Fruit fly (Drosophila melanogaster): ENCODE results near the gene HERC2.

The HERC2 gene

dm6 chrX:20394066-20394913 is at the start of gene HERC2:
Gene HERC2, plus strand, starts transcription at chrX:20394395.
- TF ChIP-seq Myc (optimal IDR thresholded peaks at IDR 0.05), result no peak
- no peak for TF ChIP-seq psq (optimal IDR thresholded peaks at IDR 0.05)
- no peak for TF ChIP-seq Sin3A (optimal IDR thresholded peaks at IDR 0.05)
- TF ChIP-seq insv (optimal IDR thresholded peaks at IDR 0.05), result no peak
- TF ChIP-seq ttk (optimal IDR thresholded peaks at IDR 0.05), result no peak
- TF ChIP-seq h (optimal IDR thresholded peaks at IDR 0.05), result no peak

- TF ChIP-seq Myc (optimal IDR thresholded peaks at IDR 0.05) (no peak), insv (optimal IDR thresholded peaks at IDR 0.05) (no peak), Sin3A (optimal IDR thresholded peaks at IDR 0.05) (no peak), h (optimal IDR thresholded peaks at IDR 0.05) (no peak), psq (optimal IDR thresholded peaks at IDR 0.05) (no peak), ttk (optimal IDR thresholded peaks at IDR 0.05) (no peak)
These were observed 17.8 kb upstream of the HERC2 start, which contains the start of gene CG12679 for dm6 chrX:20376422-20376821. Gene CG12679, minus strand, starts transcription at chrX:20376522.

dm6 chrX:20385865-20386264 is 8.3 kb upstream of the HERC2 start:
- TF ChIP-seq Myc (optimal IDR thresholded peaks at IDR 0.05) (no peak), Sin3A (optimal IDR thresholded peaks at IDR 0.05) (no peak), insv (optimal IDR thresholded peaks at IDR 0.05) (no peak), h (optimal IDR thresholded peaks at IDR 0.05) (no peak), ttk (optimal IDR thresholded peaks at IDR 0.05) (no peak), psq (optimal IDR thresholded peaks at IDR 0.05) (no peak)

- TF ChIP-seq ttk (optimal IDR thresholded peaks at IDR 0.05), result no peak
- no peak for TF ChIP-seq psq (optimal IDR thresholded peaks at IDR 0.05)
These were observed 4.6 kb upstream of the HERC2 start for dm6 chrX:20389633-20390032.

dm6 chrX:20390706-20391105 is 3.5 kb upstream of the HERC2 start, which contains the start of gene jb:
Gene jb, minus strand, starts transcription at chrX:20390806.
- TF ChIP-seq ttk (optimal IDR thresholded peaks at IDR 0.05), result no peak
- TF ChIP-seq psq (optimal IDR thresholded peaks at IDR 0.05), result no peak
- no peak for TF ChIP-seq insv (optimal IDR thresholded peaks at IDR 0.05)
- no peak for TF ChIP-seq h (optimal IDR thresholded peaks at IDR 0.05)
- no peak for TF ChIP-seq Myc (optimal IDR thresholded peaks at IDR 0.05)
- TF ChIP-seq Sin3A (optimal IDR thresholded peaks at IDR 0.05), result no peak

dm6 chrX:20391230-20391629 is 3.0 kb upstream of the HERC2 start:
- TF ChIP-seq Myc (optimal IDR thresholded peaks at IDR 0.05) (no peak), ttk (optimal IDR thresholded peaks at IDR 0.05) (no peak), h (optimal IDR thresholded peaks at IDR 0.05) (no peak), insv (optimal IDR thresholded peaks at IDR 0.05) (no peak), Sin3A (optimal IDR thresholded peaks at IDR 0.05) (no peak), psq (optimal IDR thresholded peaks at IDR 0.05) (no peak)

- TF ChIP-seq Sin3A (optimal IDR thresholded peaks at IDR 0.05) (no peak), insv (optimal IDR thresholded peaks at IDR 0.05) (no peak), h (optimal IDR thresholded peaks at IDR 0.05) (no peak), psq (optimal IDR thresholded peaks at IDR 0.05) (no peak), ttk (optimal IDR thresholded peaks at IDR 0.05) (no peak), Myc (optimal IDR thresholded peaks at IDR 0.05) (no peak)
These were observed 615 bp upstream of the HERC2 start, which contains the start of gene Syx16 for dm6 chrX:20393580-20393979. Gene Syx16, minus strand, starts transcription at chrX:20393751.

dm6 chrX:20411635-20412034 is 17.4 kb downstream of the HERC2 start:
- TF ChIP-seq Sin3A (optimal IDR thresholded peaks at IDR 0.05), result no peak
- TF ChIP-seq ttk (optimal IDR thresholded peaks at IDR 0.05), result no peak
- TF ChIP-seq insv (optimal IDR thresholded peaks at IDR 0.05), result no peak
- TF ChIP-seq h (optimal IDR thresholded peaks at IDR 0.05), result no peak
- no peak for TF ChIP-seq psq (optimal IDR thresholded peaks at IDR 0.05)
- TF ChIP-seq Myc (optimal IDR thresholded peaks at IDR 0.05), result no peak

dm6 chrX:20413481-20413880 is 19.3 kb downstream of the HERC2 start, which contains the start of gene CG15459:
Gene CG15459, minus strand, starts transcription at chrX:20413581.
- TF ChIP-seq h (optimal IDR thresholded peaks at IDR 0.05) (no peak), ttk (optimal IDR thresholded peaks at IDR 0.05) (no peak), insv (optimal IDR thresholded peaks at IDR 0.05) (no peak), Sin3A (optimal IDR thresholded peaks at IDR 0.05) (no peak), psq (optimal IDR thresholded peaks at IDR 0.05) (no peak), Myc (optimal IDR thresholded peaks at IDR 0.05) (no peak)

- TF ChIP-seq ttk (optimal IDR thresholded peaks at IDR 0.05), result no peak
These were observed 19.9 kb downstream of the HERC2 start, which contains the start of gene CG15458 for dm6 chrX:20414099-20414498. Gene CG15458, minus strand, starts transcription at chrX:20414199.

- TF ChIP-seq Myc (optimal IDR thresholded peaks at IDR 0.05), result no peak
These were observed 21.2 kb downstream of the HERC2 start, which contains the start of gene Obp19a for dm6 chrX:20415444-20415843. Gene Obp19a, plus strand, starts transcription at chrX:20415744.

- TF ChIP-seq psq (optimal IDR thresholded peaks at IDR 0.05), result no peak
- no peak for TF ChIP-seq ttk (optimal IDR thresholded peaks at IDR 0.05)
- no peak for TF ChIP-seq insv (optimal IDR thresholded peaks at IDR 0.05)
- TF ChIP-seq Myc (optimal IDR thresholded peaks at IDR 0.05), result no peak
- no peak for TF ChIP-seq Sin3A (optimal IDR thresholded peaks at IDR 0.05)
- TF ChIP-seq h (optimal IDR thresholded peaks at IDR 0.05), result no peak
These were observed 22.2 kb downstream of the HERC2 start, which contains the start of gene Obp19b for dm6 chrX:20416433-20416832. Gene Obp19b, plus strand, starts transcription at chrX:20416733.

- TF ChIP-seq h (optimal IDR thresholded peaks at IDR 0.05) (no peak), Myc (optimal IDR thresholded peaks at IDR 0.05) (no peak), Sin3A (optimal IDR thresholded peaks at IDR 0.05) (no peak), ttk (optimal IDR thresholded peaks at IDR 0.05) (no peak), insv (optimal IDR thresholded peaks at IDR 0.05) (no peak), psq (optimal IDR thresholded peaks at IDR 0.05) (no peak)
These were observed 24.7 kb downstream of the HERC2 start, which contains the start of gene Obp19c for dm6 chrX:20418864-20419263. Gene Obp19c, minus strand, starts transcription at chrX:20418964.
